Fruit fly (Drosophila melanogaster): ENCODE results near the gene fu.

dm6 chrX:18672900-18673529 lies 15.5 kb downstream of the fu start:
- no peak for TF ChIP-seq toe (GFP tag; optimal IDR thresholded peaks at IDR 0.05)
- TF ChIP-seq pad (GFP tag; optimal IDR thresholded peaks at IDR 0.05) = no peak
- TF ChIP-seq bab1 (GFP tag; optimal IDR thresholded peaks at IDR 0.05) = no peak
- no peak for TF ChIP-seq Hr96 (GFP tag; optimal IDR thresholded peaks at IDR 0.05)
- no peak for TF ChIP-seq cic (GFP tag; optimal IDR thresholded peaks at IDR 0.05)
- TF ChIP-seq CG11617 (GFP tag; optimal IDR thresholded peaks at IDR 0.05) = no peak
- no peak for TF ChIP-seq CG12768 (GFP tag; optimal IDR thresholded peaks at IDR 0.05)
- TF ChIP-seq Clk (GFP tag; optimal IDR thresholded peaks at IDR 0.05) = no peak
- TF ChIP-seq kay (GFP tag; ENCODE audit: borderline replicate concordance) = no peak
- TF ChIP-seq Mnt (GFP tag; optimal IDR thresholded peaks at IDR 0.05) = no peak

Data from whole organism, adult.